Fruit fly (Drosophila melanogaster) Kc167 (cell line): Measurements from ENCODE around the gene SmE.

Experiments used
- Myc ChIP-seq: fragments of >200 bp; optimal IDR thresholded peaks from 2 replicates; lab custom pipeline; 2017; ENCODE audit warnings: missing external identifiers
- h ChIP-seq: fragments of >200 bp; optimal IDR thresholded peaks from 3 replicates; lab custom pipeline; 2018; ENCODE audit warnings: missing external identifiers
- psq ChIP-seq: fragments of >200 bp; optimal IDR thresholded peaks from 2 replicates; lab custom pipeline; 2017; ENCODE audit warnings: missing external identifiers
- ttk ChIP-seq: sonication (Bioruptor generic); optimal IDR thresholded peaks from 2 replicates; lab custom pipeline; 2017; ENCODE audit warnings: missing external identifiers

dm6 chr2L:7899949-7900348 lies 14.7 kb upstream of the SmE start:
- TF ChIP-seq Myc (lab: Kevin White, UChicago) (no peak), ttk (lab: Kevin White, UChicago) (no peak), h (lab: Kevin White, UChicago) (no peak), psq (lab: Kevin White, UChicago) (no peak)
